Fruit fly (Drosophila melanogaster): ENCODE measurements around the gene CG14556.

DNA sequence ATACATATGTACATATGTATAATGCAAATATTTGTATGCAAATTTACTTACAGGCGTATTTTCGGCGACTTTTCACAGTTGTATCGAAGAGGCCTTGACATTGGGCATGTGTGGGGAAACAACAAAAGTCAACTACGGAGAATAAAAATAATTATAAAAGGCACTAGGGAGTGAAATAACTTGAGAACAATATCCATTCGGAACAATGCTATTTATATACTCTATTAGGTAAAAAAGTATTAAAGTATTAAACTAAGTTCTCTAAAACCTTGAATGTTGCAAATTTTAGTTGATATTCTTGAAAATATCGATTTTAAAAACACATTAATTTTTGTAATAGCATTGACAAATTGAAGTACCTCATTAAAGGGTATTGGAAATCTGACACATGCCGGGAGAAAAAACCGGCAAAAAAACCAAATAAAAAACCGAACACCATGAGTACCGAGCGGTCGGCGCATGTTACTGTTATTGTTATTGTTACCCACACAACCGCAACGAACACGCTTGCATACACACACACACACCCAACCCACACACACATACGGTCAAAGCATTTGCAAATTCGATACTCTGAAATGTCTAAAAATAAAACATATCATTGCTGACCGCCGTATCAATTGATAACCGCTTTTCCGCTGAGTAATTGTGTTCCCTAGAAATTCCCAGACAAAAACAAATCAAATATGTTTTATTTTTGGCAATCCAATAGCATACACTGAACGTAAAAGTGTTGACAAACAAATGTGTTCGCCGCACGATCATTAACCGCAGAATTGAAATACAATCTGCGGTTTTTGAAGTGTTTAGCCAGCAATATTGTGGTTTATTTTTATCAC is 21.9 kb upstream of the CG14556 start:
- TF ChIP-seq CTCF (optimal IDR thresholded peaks at IDR 0.05) (no peak), CG8478 (optimal IDR thresholded peaks at IDR 0.05) (no peak)

Data from S2 (cell line).